Worm (Caenorhabditis elegans) whole organism, L3 larva: ENCODE results near the gene amt-1.

ENCODE experiments used
- R02D3.7 ChIP-seq: fragments of 150-350 bp; optimal IDR thresholded peaks from 2 replicates; lab custom pipeline; 2014; ENCODE audit warnings: missing biosample characterization, missing genetic modification characterization
- aly-2 ChIP-seq: fragments of 150-350 bp; optimal IDR thresholded peaks from 2 replicates; lab custom pipeline; 2014; ENCODE audit warnings: missing biosample characterization, missing genetic modification characterization
- ceh-82 ChIP-seq: fragments of 150-350 bp; optimal IDR thresholded peaks from 2 replicates; lab custom pipeline; 2014; ENCODE audit warnings: missing biosample characterization, missing genetic modification characterization
- elt-3 ChIP-seq, 3 experiments: fragments of 150-350 bp in 1 of 3; sonication (generic microtip) in 2 of 3; optimal IDR thresholded peaks; 2 replicates in 2 of 3; 4 replicates in 1 of 3; lab custom pipeline; 2014 to 2017; ENCODE audit warnings: missing biosample characterization in 3 of 3, missing genetic modification characterization in 3 of 3
- fos-1 ChIP-seq: fragments of 150-350 bp; optimal IDR thresholded peaks from 2 replicates; lab custom pipeline; 2014; ENCODE audit warnings: missing biosample characterization, missing genetic modification characterization
- lin-15B ChIP-seq: fragments of 150-350 bp; optimal IDR thresholded peaks from 2 replicates; lab custom pipeline; 2014; ENCODE audit warnings: missing biosample characterization, missing genetic modification characterization
- nhr-11 ChIP-seq: fragments of 150-350 bp; optimal IDR thresholded peaks from 2 replicates; lab custom pipeline; 2014; ENCODE audit warnings: missing biosample characterization, missing genetic modification characterization
- nhr-12 ChIP-seq: fragments of 150-350 bp; optimal IDR thresholded peaks from 2 replicates; lab custom pipeline; 2014; ENCODE audit warnings: missing biosample characterization, missing genetic modification characterization
- nhr-237 ChIP-seq: fragments of 150-350 bp; optimal IDR thresholded peaks from 2 replicates; lab custom pipeline; 2014; ENCODE audit warnings: missing biosample characterization, missing genetic modification characterization
- pha-4 ChIP-seq: fragments of 150-350 bp; optimal IDR thresholded peaks from 2 replicates; lab custom pipeline; 2014; ENCODE audit warnings: missing biosample characterization, missing genetic modification reagents, missing genetic modification characterization
- pqm-1 ChIP-seq: fragments of 150-350 bp; optimal IDR thresholded peaks from 2 replicates; lab custom pipeline; 2017; ENCODE audit warnings: missing biosample characterization, missing genetic modification characterization, inconsistent platforms
- tbx-2 ChIP-seq: sonication (generic microtip); optimal IDR thresholded peaks from 2 replicates; lab custom pipeline; 2016; ENCODE audit warnings: mild to moderate bottlenecking, missing genetic modification characterization, missing compliant biosample characterization
- ztf-4 ChIP-seq: fragments of 150-350 bp; optimal IDR thresholded peaks from 2 replicates; lab custom pipeline; 2014; ENCODE audit warnings: missing biosample characterization, missing genetic modification characterization

DNA sequence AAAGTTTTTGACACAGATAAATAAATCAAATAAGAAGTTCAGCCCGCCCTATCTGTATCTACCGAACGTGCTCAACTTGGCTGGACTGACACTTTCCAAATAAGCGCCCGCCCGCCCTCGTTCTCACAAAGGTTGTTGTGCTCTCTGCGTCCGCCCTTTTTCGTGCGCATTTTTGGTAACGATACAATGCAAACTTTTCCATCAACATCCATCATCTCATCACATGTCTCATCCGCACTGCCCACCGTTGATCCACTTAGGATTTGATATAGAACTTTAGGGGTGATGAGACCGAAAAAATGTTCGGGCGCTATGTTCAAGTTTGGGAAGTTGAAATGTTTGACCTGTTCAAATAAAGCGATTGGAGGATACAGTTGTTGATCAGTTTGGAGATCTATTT is 14.3 kb downstream of the amt-1 start, which contains the start of gene C05E11.7:
- TF ChIP-seq tbx-2 (tag; lab: Kevin White, UChicago) (no peak), aly-2 (tag; lab: Kevin White, UChicago) (no peak), lin-15B (tag; lab: Kevin White, UChicago) (no peak), nhr-11 (tag; lab: Kevin White, UChicago) (no peak), ztf-4 (no peak), elt-3 (tag; optimal IDR thresholded peaks at IDR 0.05; lab: Kevin White, UChicago) (no peak), nhr-237 (tag; lab: Kevin White, UChicago) (no peak), nhr-12 (tag; lab: Kevin White, UChicago) (no peak), ceh-82 (no peak), pha-4 (no peak), R02D3.7 (tag; lab: Kevin White, UChicago) (no peak), fos-1 (tag; lab: Kevin White, UChicago) (no peak), pqm-1 (tag; lab: Kevin White, UChicago) (no peak)
